Fruit fly (Drosophila melanogaster) whole organism, pupa: ENCODE data around the gene CG34454.
A peak's percentile ranks its signal among the peaks of the same experiment; 100 is the strongest.

Experiments used
- CG12605 ChIP-seq: fragments of 200-800 bp; sonication (Bioruptor generic); IDR thresholded peaks from 2 replicates; pipeline ENCODE4 v1.3.6; 2022; ENCODE audit warnings: missing biosample characterization, missing genetic modification characterization
- CG15710 ChIP-seq: fragments of 200-800 bp; sonication (Bioruptor generic); optimal IDR thresholded peaks from 2 replicates; lab custom pipeline; 2018; ENCODE audit warnings: missing biosample characterization, mild to moderate bottlenecking, missing genetic modification characterization, moderate library complexity
- CG32121 ChIP-seq: fragments of 200-800 bp; sonication (Bioruptor generic); IDR thresholded peaks from 2 replicates; pipeline ENCODE4 v1.3.6; 2022; ENCODE audit warnings: missing biosample characterization, missing genetic modification characterization
- CG4496 ChIP-seq: fragments of 200-800 bp; sonication (Bioruptor generic); IDR thresholded peaks from 3 replicates; pipeline ENCODE4 v1.3.6; 2022; ENCODE audit warnings: missing biosample characterization, missing genetic modification characterization
- CG8159 ChIP-seq: fragments of 200-800 bp; sonication (Bioruptor generic); optimal IDR thresholded peaks from 3 replicates; lab custom pipeline; 2018; ENCODE audit warnings: missing biosample characterization, mild to moderate bottlenecking, missing genetic modification characterization, moderate library complexity
- CG8301 ChIP-seq: fragments of 200-800 bp; sonication (Bioruptor generic); optimal IDR thresholded peaks from 2 replicates; lab custom pipeline; 2018; ENCODE audit warnings: missing biosample characterization, mild to moderate bottlenecking, missing genetic modification characterization
- D1 ChIP-seq: fragments of 200-800 bp; sonication (Bioruptor generic); optimal IDR thresholded peaks from 2 replicates; lab custom pipeline; 2018; ENCODE audit warnings: missing biosample characterization, mild to moderate bottlenecking, missing genetic modification characterization, moderate library complexity
- EcR ChIP-seq: fragments of 200-800 bp; sonication (Bioruptor generic); optimal IDR thresholded peaks from 3 replicates; lab custom pipeline; 2019; ENCODE audit warnings: missing biosample characterization, missing genetic modification characterization, mild to moderate bottlenecking, moderate library complexity, missing genetic modification reagents
- Ets98B ChIP-seq: fragments of 200-800 bp; sonication (Bioruptor generic); IDR thresholded peaks from 2 replicates; pipeline ENCODE4 v1.3.6; 2022; ENCODE audit warnings: missing biosample characterization, missing genetic modification characterization
- Pif1B ChIP-seq: fragments of 200-800 bp; sonication (Bioruptor generic); optimal IDR thresholded peaks from 3 replicates; lab custom pipeline; 2016; ENCODE audit warnings: missing biosample characterization, missing genetic modification characterization
- Snoo ChIP-seq: fragments of 200-800 bp; sonication (Bioruptor generic); optimal IDR thresholded peaks from 3 replicates; lab custom pipeline; 2017; ENCODE audit warnings: missing biosample characterization, mild to moderate bottlenecking, missing genetic modification characterization, inconsistent platforms
- fd96Ca ChIP-seq: fragments of 200-800 bp; sonication (Bioruptor generic); IDR thresholded peaks from 3 replicates; pipeline ENCODE4 v1.3.6; 2022; ENCODE audit warnings: missing biosample characterization, missing genetic modification characterization
- gl ChIP-seq: fragments of 200-800 bp; sonication (Bioruptor generic); optimal IDR thresholded peaks from 2 replicates; lab custom pipeline; 2018; ENCODE audit warnings: missing biosample characterization, mild to moderate bottlenecking, missing genetic modification characterization
- rn ChIP-seq: fragments of 200-800 bp; sonication (Bioruptor generic); IDR thresholded peaks from 2 replicates; pipeline ENCODE4 v1.3.6; 2022; ENCODE audit warnings: missing biosample characterization, missing genetic modification characterization

DNA sequence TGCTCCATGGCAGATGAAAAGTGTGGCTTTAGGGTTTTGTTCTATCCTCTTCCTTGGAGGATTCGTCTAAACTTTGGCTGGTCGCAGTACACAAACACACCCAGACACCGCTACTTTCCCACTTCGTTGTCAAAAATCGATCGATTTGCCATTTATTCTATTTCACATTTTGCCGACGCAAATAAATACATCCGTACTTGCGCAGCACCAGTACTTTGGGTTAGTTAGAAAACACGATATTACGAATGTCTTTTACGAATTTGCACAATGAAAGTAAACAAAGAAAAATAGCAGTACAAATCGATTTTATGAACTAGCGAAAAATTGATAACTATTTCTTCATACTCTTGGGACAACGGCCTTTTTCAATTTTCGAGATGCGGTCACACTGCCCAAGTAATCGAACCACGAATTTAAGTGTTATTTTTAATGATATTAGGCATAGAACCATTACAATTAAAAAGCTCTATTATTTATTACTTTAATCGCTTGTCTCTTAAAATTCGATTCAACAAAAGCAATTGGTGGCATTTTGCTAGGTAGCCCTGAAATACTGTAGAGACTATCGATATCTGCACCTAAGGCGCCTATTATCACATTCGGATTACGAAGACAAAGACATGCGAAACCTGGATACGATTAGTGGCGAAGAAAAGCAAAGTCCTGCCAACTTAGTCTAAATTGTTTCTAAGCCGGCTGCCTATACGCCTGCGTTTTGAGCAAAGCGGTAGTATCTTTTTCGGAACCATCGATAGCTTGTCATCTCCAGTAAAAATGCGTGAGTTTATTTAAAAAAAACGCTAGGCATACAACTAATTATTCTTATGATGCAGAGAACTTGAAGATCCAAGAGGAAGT is 25.7 kb upstream of the CG34454 start, which contains the start of the genes DIP2 and wac:
- no peak for TF ChIP-seq CG8301 (tag; lab: Kevin White, UChicago)
- no peak for TF ChIP-seq gl (tag; lab: Kevin White, UChicago)
- peak; percentile 55 for TF ChIP-seq EcR (GFP tag; lab: Kevin White, UChicago)
- no peak for TF ChIP-seq CG32121 (GFP tag; lab: Robert Waterston, UW)
- no peak for TF ChIP-seq D1 (tag; lab: Kevin White, UChicago)
- TF ChIP-seq Ets98B, result peak; percentile 46
- TF ChIP-seq CG8159, result no peak
- no peak for TF ChIP-seq CG12605
- peak; percentile 62; the same call in 2 of the 3 replicates for TF ChIP-seq fd96Ca (GFP tag; lab: Robert Waterston, UW)
- no peak for TF ChIP-seq CG4496
- no peak for TF ChIP-seq Pif1B (GFP tag; lab: Kevin White, UChicago)
- TF ChIP-seq Snoo (tag; lab: Kevin White, UChicago), result peak; percentile 39
- TF ChIP-seq rn (GFP tag; lab: Robert Waterston, UW), result peak; percentile 40; the same call in 1 of the 2 replicates
- TF ChIP-seq CG15710 (tag; lab: Kevin White, UChicago), result peak; percentile 22
